Worm (Caenorhabditis elegans) whole organism, early embryonic: ENCODE measurements around the gene sfxn-1.4.

Experiments
- ama-1 ChIP-seq: fragments of 150-350 bp; optimal IDR thresholded peaks from 2 replicates; lab custom pipeline; 2014
- pes-1 ChIP-seq: fragments of 200-800 bp; sonication (Bioruptor generic); IDR thresholded peaks from 2 replicates; pipeline ENCODE4 v1.3.6; 2022; ENCODE audit warnings: missing genetic modification reagents, missing genetic modification characterization, missing compliant biosample characterization

- no peak for TF ChIP-seq pes-1 (GFP tag; lab: Robert Waterston, UW)
- no peak for TF ChIP-seq ama-1 (lab: Kevin White, UChicago)
These were observed 44.6 kb upstream of the sfxn-1.4 start for ce11 chrII:11725615-11726014.
